In the genomic region with DNA sequence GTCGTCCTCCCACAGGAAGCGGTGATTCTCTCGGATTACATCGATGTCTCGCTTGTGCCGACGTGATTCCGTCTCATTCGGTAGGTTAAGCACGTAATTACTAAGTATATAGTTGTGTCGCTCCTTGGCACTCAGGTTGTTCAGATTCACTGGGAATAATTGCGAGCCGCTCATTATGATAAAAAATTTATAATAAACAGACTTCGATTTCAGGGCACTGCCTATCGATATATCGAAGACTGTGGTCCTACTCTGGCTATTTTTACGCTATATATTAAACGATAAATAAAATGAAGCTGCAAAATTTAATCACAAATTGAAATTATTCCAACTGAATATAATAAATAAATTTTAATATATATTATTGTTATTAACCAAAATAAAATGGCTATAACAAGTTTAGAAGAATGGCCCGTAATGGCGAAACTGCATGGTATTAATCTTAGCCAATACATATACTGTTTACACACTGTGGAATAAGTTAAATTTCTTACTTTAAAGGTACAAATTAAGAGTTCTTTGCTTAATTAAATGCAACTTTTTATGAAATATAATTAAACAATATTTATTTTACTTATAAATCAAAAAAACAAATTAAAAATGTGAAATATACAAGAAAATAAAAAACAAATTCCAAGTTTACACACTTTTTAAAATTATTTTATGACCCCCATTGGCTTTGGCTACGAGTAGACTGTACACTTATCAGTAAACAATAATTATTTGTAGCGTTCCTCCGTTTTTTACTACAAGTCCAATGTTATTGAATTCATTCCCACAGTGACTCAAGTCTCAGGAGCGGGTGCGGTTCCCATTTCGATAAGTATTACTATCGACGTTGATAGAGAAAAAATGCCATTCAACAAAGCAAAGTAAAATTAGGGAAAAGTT, we compare ENCODE assay signal across 5 fruit fly cellular contexts.
A peak's percentile ranks its signal among the peaks of the same experiment; 100 is the strongest.
TF ChIP-seq lines count a peak whose summit lies in the region.

A gene (plus strand): TSS at position 821 of the 891 bp plus-strand sequence.

- TF ChIP-seq CTCF in whole organism, embryonic (GFP tag; optimal IDR thresholded peaks at IDR 0.05; lab: Kevin White, UChicago) = no peak

TF ChIP-seq in whole organism, adult, 20 proteins besides CTCF, POLR2A, EP300 and RAD21:
- no peak for TF ChIP-seq Mnt (GFP tag; optimal IDR thresholded peaks at IDR 0.05; lab: Kevin White, UChicago)
- peak; percentile 20 for TF ChIP-seq bab1 (GFP tag; optimal IDR thresholded peaks at IDR 0.05; lab: Kevin White, UChicago)
- no peak for TF ChIP-seq CG1620 (GFP tag; optimal IDR thresholded peaks at IDR 0.05; lab: Kevin White, UChicago)
- TF ChIP-seq CG7045 (GFP tag; optimal IDR thresholded peaks at IDR 0.05; lab: Kevin White, UChicago) = no peak
- no peak for TF ChIP-seq Clk (GFP tag; optimal IDR thresholded peaks at IDR 0.05; lab: Kevin White, UChicago)
- TF ChIP-seq pad (GFP tag; optimal IDR thresholded peaks at IDR 0.05; lab: Kevin White, UChicago) = peak; percentile 2
- TF ChIP-seq CG11617 (GFP tag; optimal IDR thresholded peaks at IDR 0.05; lab: Kevin White, UChicago) = peak; percentile 48
- no peak for TF ChIP-seq cnc (optimal IDR thresholded peaks at IDR 0.05; lab: Kevin White, UChicago)
- TF ChIP-seq CG5204 (GFP tag; optimal IDR thresholded peaks at IDR 0.05; lab: Kevin White, UChicago) = no peak
- no peak for TF ChIP-seq CG33017 (tag; optimal IDR thresholded peaks at IDR 0.05; lab: Kevin White, UChicago)
- peak; percentile 27 for TF ChIP-seq CG7101 (tag; optimal IDR thresholded peaks at IDR 0.05; lab: Kevin White, UChicago)

TF ChIP-seq in whole organism, embryonic, 481 proteins besides CTCF, POLR2A, EP300 and RAD21 (continues in another document):
- peak; percentile 73 for TF ChIP-seq row (GFP tag; IDR thresholded peaks at IDR 0.05; lab: Robert Waterston, UW)
- no peak for TF ChIP-seq CG4730 (GFP tag; IDR thresholded peaks at IDR 0.05; lab: Robert Waterston, UW)
- TF ChIP-seq cwo (GFP tag; optimal IDR thresholded peaks at IDR 0.05; lab: Kevin White, UChicago) = no peak
- peak; percentile 77 for TF ChIP-seq Dref (GFP tag; IDR thresholded peaks at IDR 0.05; lab: Robert Waterston, UW)
- TF ChIP-seq CG32532 (GFP tag; IDR thresholded peaks at IDR 0.05; lab: Robert Waterston, UW) = peak; percentile 36; the same call in 1 of the 2 replicates
- no peak for TF ChIP-seq tgo (GFP tag; IDR thresholded peaks at IDR 0.05; lab: Robert Waterston, UW)
- no peak for TF ChIP-seq klu (GFP tag; IDR thresholded peaks at IDR 0.05; lab: Robert Waterston, UW)
- no peak for TF ChIP-seq CG6654 (GFP tag; optimal IDR thresholded peaks at IDR 0.05; lab: Kevin White, UChicago)
- no peak for TF ChIP-seq CG32767 (GFP tag; IDR thresholded peaks at IDR 0.05; lab: Robert Waterston, UW)
- no peak for TF ChIP-seq CG3847 (GFP tag; IDR thresholded peaks at IDR 0.05; lab: Robert Waterston, UW)
- TF ChIP-seq wek (GFP tag; optimal IDR thresholded peaks at IDR 0.05; lab: Kevin White, UChicago) = no peak
- no peak for TF ChIP-seq CG3726 (GFP tag; IDR thresholded peaks at IDR 0.05; lab: Robert Waterston, UW)
- no peak for TF ChIP-seq sug (tag; optimal IDR thresholded peaks at IDR 0.05; lab: Kevin White, UChicago)
- peak; percentile 25 for TF ChIP-seq nmo (GFP tag; optimal IDR thresholded peaks at IDR 0.05; lab: Kevin White, UChicago)
- TF ChIP-seq bbx (GFP tag; IDR thresholded peaks at IDR 0.05; lab: Robert Waterston, UW; ENCODE audit: partially characterized antibody) = peak; percentile 60
- no peak for TF ChIP-seq Fer2 (tag; optimal IDR thresholded peaks at IDR 0.05; lab: Kevin White, UChicago)
- TF ChIP-seq grau (tag; optimal IDR thresholded peaks at IDR 0.05; lab: Kevin White, UChicago) = peak; percentile 8
- TF ChIP-seq CG9876 (GFP tag; optimal IDR thresholded peaks at IDR 0.05; lab: Kevin White, UChicago) = no peak

TF ChIP-seq in whole organism, prepupa, 60 proteins besides CTCF, POLR2A, EP300 and RAD21 (continues in another document):
- TF ChIP-seq Ets96B (tag; optimal IDR thresholded peaks at IDR 0.05; lab: Kevin White, UChicago) = peak; percentile 5
- TF ChIP-seq Gug (GFP tag; IDR thresholded peaks at IDR 0.05; lab: Robert Waterston, UW) = peak; percentile 33; the same call in 1 of the 2 replicates
- TF ChIP-seq CG11902 (GFP tag; optimal IDR thresholded peaks at IDR 0.05; lab: Kevin White, UChicago) = peak; percentile 50
- TF ChIP-seq CG11294 (GFP tag; IDR thresholded peaks at IDR 0.05; lab: Robert Waterston, UW) = no peak
- peak; percentile 17 for TF ChIP-seq CG8319 (GFP tag; optimal IDR thresholded peaks at IDR 0.05; lab: Kevin White, UChicago)
- TF ChIP-seq CG10631 (GFP tag; optimal IDR thresholded peaks at IDR 0.05; lab: Kevin White, UChicago) = peak; percentile 39
- no peak for TF ChIP-seq Hr4 (GFP tag; optimal IDR thresholded peaks at IDR 0.05; lab: Kevin White, UChicago)
- no peak for TF ChIP-seq Smox (GFP tag; optimal IDR thresholded peaks at IDR 0.05; lab: Kevin White, UChicago)
- TF ChIP-seq net (GFP tag; optimal IDR thresholded peaks at IDR 0.05; lab: Kevin White, UChicago) = no peak
- TF ChIP-seq Eip78C (GFP tag; lab: Kevin White, UChicago) = peak; percentile 81
- peak; percentile 34 for TF ChIP-seq cyc (GFP tag; optimal IDR thresholded peaks at IDR 0.05; lab: Kevin White, UChicago)
- peak; percentile 35 for TF ChIP-seq CG3032 (tag; optimal IDR thresholded peaks at IDR 0.05; lab: Kevin White, UChicago)
- TF ChIP-seq esn (GFP tag; optimal IDR thresholded peaks at IDR 0.05; lab: Kevin White, UChicago) = peak; percentile 43
- TF ChIP-seq CG8119 (GFP tag; IDR thresholded peaks at IDR 0.05; lab: Robert Waterston, UW) = 0 out of 3 replicates have a peak, but pooled peaks have one; percentile 41
- TF ChIP-seq topi (GFP tag; optimal IDR thresholded peaks at IDR 0.05; lab: Kevin White, UChicago) = peak; percentile 6
- TF ChIP-seq salr (GFP tag; optimal IDR thresholded peaks at IDR 0.05; lab: Kevin White, UChicago) = no peak
- peak; percentile 33 for TF ChIP-seq CG31627 (GFP tag; optimal IDR thresholded peaks at IDR 0.05; lab: Kevin White, UChicago)
- no peak for TF ChIP-seq fd85E (GFP tag; optimal IDR thresholded peaks at IDR 0.05; lab: Kevin White, UChicago)

TF ChIP-seq in whole organism, pupa, 21 proteins besides CTCF, POLR2A, EP300 and RAD21:
- no peak for TF ChIP-seq rn (GFP tag; IDR thresholded peaks at IDR 0.05; lab: Robert Waterston, UW)
- peak; percentile 0 for TF ChIP-seq CG15710 (tag; optimal IDR thresholded peaks at IDR 0.05; lab: Kevin White, UChicago)
- TF ChIP-seq Snoo (tag; optimal IDR thresholded peaks at IDR 0.05; lab: Kevin White, UChicago) = peak; percentile 22

TF ChIP-seq in whole organism, wandering third instar larva, 38 proteins besides CTCF, POLR2A, EP300 and RAD21 (continues in another document):
- TF ChIP-seq usp (GFP tag; optimal IDR thresholded peaks at IDR 0.05; lab: Kevin White, UChicago) (no peak), dl (GFP tag; optimal IDR thresholded peaks at IDR 0.05; lab: Kevin White, UChicago; ENCODE audit: insufficient read depth in 1 of 2, partially characterized antibody in 2 of 2) (no peak), CG9705 (GFP tag; optimal IDR thresholded peaks at IDR 0.05; lab: Kevin White, UChicago) (no peak), Hnf4 (GFP tag; optimal IDR thresholded peaks at IDR 0.05; lab: Kevin White, UChicago) (peak; percentile 20), Myc (optimal IDR thresholded peaks at IDR 0.05; lab: Kevin White, UChicago) (peak; percentile 19), dsf (GFP tag; optimal IDR thresholded peaks at IDR 0.05; lab: Kevin White, UChicago; ENCODE audit: borderline replicate concordance) (no peak), fru (GFP tag; optimal IDR thresholded peaks at IDR 0.05; lab: Kevin White, UChicago) (no peak), Vsx2 (GFP tag; optimal IDR thresholded peaks at IDR 0.05; lab: Kevin White, UChicago; ENCODE audit: partially characterized antibody) (no peak), Hr83 (GFP tag; optimal IDR thresholded peaks at IDR 0.05; lab: Kevin White, UChicago; ENCODE audit: poor library complexity, severe bottlenecking) (peak; percentile 3), jim (GFP tag; optimal IDR thresholded peaks at IDR 0.05; lab: Kevin White, UChicago) (peak; percentile 41), lola (GFP tag; optimal IDR thresholded peaks at IDR 0.05; lab: Kevin White, UChicago) (no peak), br (GFP tag; optimal IDR thresholded peaks at IDR 0.05; lab: Kevin White, UChicago) (peak; percentile 9), Jra (GFP tag; optimal IDR thresholded peaks at IDR 0.05; lab: Kevin White, UChicago) (no peak), Abd-B (GFP tag; optimal IDR thresholded peaks at IDR 0.05; lab: Kevin White, UChicago) (no peak), sv (GFP tag; optimal IDR thresholded peaks at IDR 0.05; lab: Kevin White, UChicago) (no peak), Mio (GFP tag; optimal IDR thresholded peaks at IDR 0.05; lab: Kevin White, UChicago) (no peak), HLH106 (tag; optimal IDR thresholded peaks at IDR 0.05; lab: Kevin White, UChicago) (peak; percentile 16), h (GFP tag; optimal IDR thresholded peaks at IDR 0.05; lab: Kevin White, UChicago) (no peak), dmrt93B (GFP tag; optimal IDR thresholded peaks at IDR 0.05; lab: Kevin White, UChicago) (no peak), Rel (GFP tag; optimal IDR thresholded peaks at IDR 0.05; lab: Kevin White, UChicago) (no peak), Rel (tag; optimal IDR thresholded peaks at IDR 0.05; lab: Kevin White, UChicago) (peak; percentile 15), rgr (GFP tag; optimal IDR thresholded peaks at IDR 0.05; lab: Kevin White, UChicago) (peak; percentile 45), Hr78 (GFP tag; optimal IDR thresholded peaks at IDR 0.05; lab: Kevin White, UChicago) (no peak), tai (GFP tag; optimal IDR thresholded peaks at IDR 0.05; lab: Kevin White, UChicago) (no peak), CG32264 (GFP tag; optimal IDR thresholded peaks at IDR 0.05; lab: Kevin White, UChicago) (no peak), psq (GFP tag; optimal IDR thresholded peaks at IDR 0.05; lab: Kevin White, UChicago) (peak; percentile 25), GATAd (GFP tag; optimal IDR thresholded peaks at IDR 0.05; lab: Kevin White, UChicago) (no peak), Dif (GFP tag; optimal IDR thresholded peaks at IDR 0.05; lab: Kevin White, UChicago; ENCODE audit: partially characterized antibody) (no peak), ey (GFP tag; optimal IDR thresholded peaks at IDR 0.05; lab: Kevin White, UChicago) (peak; percentile 22), pan (optimal IDR thresholded peaks at IDR 0.05; lab: Kevin White, UChicago) (no peak), N (GFP tag; optimal IDR thresholded peaks at IDR 0.05; lab: Kevin White, UChicago) (no peak), Dfd (GFP tag; optimal IDR thresholded peaks at IDR 0.05; lab: Kevin White, UChicago) (no peak), woc (GFP tag; optimal IDR thresholded peaks at IDR 0.05; lab: Kevin White, UChicago) (no peak), foxo (GFP tag; optimal IDR thresholded peaks at IDR 0.05; lab: Kevin White, UChicago) (peak in 1 of 2 experiments; percentile 53), CrebA (GFP tag; optimal IDR thresholded peaks at IDR 0.05; lab: Kevin White, UChicago; ENCODE audit: borderline replicate concordance) (no peak), brk (GFP tag; optimal IDR thresholded peaks at IDR 0.05; lab: Kevin White, UChicago) (no peak)
